Worm (Caenorhabditis elegans) whole organism, early embryonic: ENCODE results near the gene bath-29.

Experiments
- B0310.2 ChIP-seq: sonication (generic microtip); optimal IDR thresholded peaks from 2 replicates; lab custom pipeline; 2016; ENCODE audit warnings: mild to moderate bottlenecking, missing genetic modification characterization, missing compliant biosample characterization
- ama-1 ChIP-seq: fragments of 150-350 bp; optimal IDR thresholded peaks from 2 replicates; lab custom pipeline; 2014
- ceh-13 ChIP-seq: fragments of 200-800 bp; sonication (Bioruptor generic); optimal IDR thresholded peaks from 2 replicates; lab custom pipeline; 2018; ENCODE audit warnings: mild to moderate bottlenecking, missing genetic modification characterization, missing compliant biosample characterization
- ceh-36 ChIP-seq: sonication (generic microtip); optimal IDR thresholded peaks from 2 replicates; lab custom pipeline; 2016; ENCODE audit warnings: missing genetic modification characterization, inconsistent platforms, missing compliant biosample characterization
- flt-1 ChIP-seq: fragments of 200-800 bp; sonication (Bioruptor generic); IDR thresholded peaks from 2 replicates; pipeline ENCODE4 v1.3.6; 2022; ENCODE audit warnings: missing genetic modification characterization, missing compliant biosample characterization
- hmbx-1 ChIP-seq: sonication (generic microtip); optimal IDR thresholded peaks from 2 replicates; lab custom pipeline; 2016; ENCODE audit warnings: mild to moderate bottlenecking, missing genetic modification characterization, missing compliant biosample characterization
- hmg-4 ChIP-seq: fragments of 200-800 bp; sonication (Bioruptor generic); optimal IDR thresholded peaks from 2 replicates; lab custom pipeline; 2018; ENCODE audit warnings: mild to moderate bottlenecking, missing genetic modification characterization, missing compliant biosample characterization
- scrt-1 ChIP-seq: fragments of 200-800 bp; sonication (Bioruptor generic); IDR thresholded peaks from 2 replicates; pipeline ENCODE4 v1.3.6; 2022; ENCODE audit warnings: missing genetic modification characterization, missing compliant biosample characterization
- sea-1 ChIP-seq: fragments of 200-800 bp; sonication (Bioruptor generic); conservative IDR thresholded peaks from 2 replicates; pipeline ENCODE4 v1.3.6; 2022; ENCODE audit warnings: missing genetic modification characterization, missing compliant biosample characterization
- tbx-11 ChIP-seq: fragments of 200-800 bp; sonication (Bioruptor generic); IDR thresholded peaks from 2 replicates; pipeline ENCODE4 v1.3.6; 2022; ENCODE audit warnings: missing genetic modification characterization, missing compliant biosample characterization
- tra-4 ChIP-seq: sonication (generic microtip); optimal IDR thresholded peaks from 2 replicates; lab custom pipeline; 2017; ENCODE audit warnings: missing genetic modification characterization, missing compliant biosample characterization

ce11 chrII:3323179-3323578 lies 25.2 kb upstream of the bath-29 start, which contains the start of gene Y46D2A.2:
- TF ChIP-seq flt-1 (GFP tag; lab: Robert Waterston, UW) (no peak), ama-1 (lab: Kevin White, UChicago) (no peak), hmg-4 (GFP tag; lab: Kevin White, UChicago) (no peak), hmbx-1 (tag; lab: Kevin White, UChicago) (no peak), ceh-36 (tag; lab: Kevin White, UChicago) (no peak), ceh-13 (GFP tag; lab: Kevin White, UChicago) (no peak), tbx-11 (GFP tag; lab: Robert Waterston, UW) (no peak), scrt-1 (no peak), tra-4 (tag; lab: Kevin White, UChicago) (no peak), sea-1 (no peak), B0310.2 (tag; lab: Kevin White, UChicago) (no peak)
